Fruit fly (Drosophila melanogaster) whole organism, adult: Measurements from ENCODE around the gene CG9215.

Experiments used
- CG11617 ChIP-seq: fragments of 200-800 bp; sonication (Bioruptor generic); optimal IDR thresholded peaks from 2 replicates; lab custom pipeline; 2017; ENCODE audit warnings: mild to moderate bottlenecking, missing biosample characterization, missing genetic modification reagents, missing genetic modification characterization
- CG14711 ChIP-seq: fragments of 200-800 bp; sonication (Bioruptor generic); optimal IDR thresholded peaks from 2 replicates; lab custom pipeline; 2018; ENCODE audit warnings: missing biosample characterization, mild to moderate bottlenecking, missing genetic modification characterization, moderate library complexity
- CG33017 ChIP-seq: fragments of 200-800 bp; sonication (Bioruptor generic); optimal IDR thresholded peaks from 2 replicates; lab custom pipeline; 2018; ENCODE audit warnings: missing biosample characterization, mild to moderate bottlenecking, missing genetic modification characterization, moderate library complexity
- CG5204 ChIP-seq: fragments of 200-800 bp; sonication (Bioruptor generic); optimal IDR thresholded peaks from 2 replicates; lab custom pipeline; 2016; ENCODE audit warnings: missing biosample characterization, missing genetic modification characterization
- CG7101 ChIP-seq: fragments of 200-800 bp; sonication (Bioruptor generic); optimal IDR thresholded peaks from 2 replicates; lab custom pipeline; 2018; ENCODE audit warnings: missing biosample characterization, mild to moderate bottlenecking, missing genetic modification characterization, moderate library complexity
- Clk ChIP-seq: fragments of 200-800 bp; sonication (Bioruptor generic); optimal IDR thresholded peaks from 2 replicates; lab custom pipeline; 2017; ENCODE audit warnings: missing biosample characterization, missing genetic modification characterization
- Crg-1 ChIP-seq: fragments of 200-800 bp; sonication (Bioruptor generic); optimal IDR thresholded peaks from 2 replicates; lab custom pipeline; 2016; ENCODE audit warnings: missing biosample characterization, missing genetic modification characterization
- kay ChIP-seq: fragments of 200-800 bp; sonication (Bioruptor generic); peaks from one replicate; lab custom pipeline; 2016; ENCODE audit warnings: missing biosample characterization, missing genetic modification characterization, borderline replicate concordance
- ovo ChIP-seq: fragments of 200-800 bp; sonication (Bioruptor generic); optimal IDR thresholded peaks from 2 replicates; lab custom pipeline; 2016; ENCODE audit warnings: missing biosample characterization, missing genetic modification characterization
- pad ChIP-seq: fragments of 200-800 bp; sonication (Bioruptor generic); optimal IDR thresholded peaks from 3 replicates; lab custom pipeline; 2017; ENCODE audit warnings: missing biosample characterization, missing genetic modification characterization, mild to moderate bottlenecking, moderate library complexity, missing genetic modification reagents
- toe ChIP-seq: fragments of 200-800 bp; sonication (Bioruptor generic); optimal IDR thresholded peaks from 2 replicates; lab custom pipeline; 2016; ENCODE audit warnings: missing biosample characterization, missing genetic modification characterization

DNA sequence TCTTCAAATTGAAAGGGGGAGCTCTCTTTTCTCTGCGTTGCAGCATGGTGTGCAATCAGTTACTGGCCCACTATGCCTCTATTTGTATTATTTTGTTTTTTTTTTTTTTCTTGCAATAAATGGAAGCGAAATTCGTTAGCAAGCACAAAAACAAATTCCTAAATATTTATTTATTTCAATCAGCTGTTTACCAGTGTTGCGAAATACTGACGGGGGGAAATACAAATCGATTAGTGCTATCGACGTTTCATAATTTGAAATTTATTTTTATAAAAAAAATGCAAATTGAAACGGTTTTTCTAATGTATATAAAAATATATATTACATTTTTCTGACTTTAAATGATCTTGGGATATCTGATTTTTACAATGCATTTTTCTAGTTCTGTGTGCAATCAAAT, 10.7 kb downstream of the CG9215 start, which contains the start of gene CG15643:
- TF ChIP-seq kay (GFP tag; lab: Kevin White, UChicago) = no peak
- TF ChIP-seq Crg-1 (GFP tag; lab: Kevin White, UChicago) = no peak
- no peak for TF ChIP-seq toe
- no peak for TF ChIP-seq Clk (GFP tag; lab: Kevin White, UChicago)
- no peak for TF ChIP-seq CG5204 (GFP tag; lab: Kevin White, UChicago)
- no peak for TF ChIP-seq CG14711 (tag; lab: Kevin White, UChicago)
- no peak for TF ChIP-seq pad (GFP tag; lab: Kevin White, UChicago)
- TF ChIP-seq CG7101 (tag; lab: Kevin White, UChicago) = no peak
- TF ChIP-seq CG11617 (GFP tag; lab: Kevin White, UChicago) = no peak
- no peak for TF ChIP-seq CG33017 (tag; lab: Kevin White, UChicago)
- no peak for TF ChIP-seq ovo (GFP tag; lab: Kevin White, UChicago)
